Fruit fly (Drosophila melanogaster) whole organism, prepupa: ENCODE measurements around the gene Trx2.

Experiments
- CG10631 ChIP-seq: fragments of 200-800 bp; sonication (Bioruptor generic); optimal IDR thresholded peaks from 2 replicates; lab custom pipeline; 2016; ENCODE audit warnings: missing biosample characterization, missing genetic modification characterization
- CG11294 ChIP-seq: fragments of 200-800 bp; sonication (Bioruptor generic); IDR thresholded peaks from 2 replicates; pipeline ENCODE4 v1.3.6; 2022; ENCODE audit warnings: missing biosample characterization, missing genetic modification characterization
- CG16779 ChIP-seq: fragments of 200-800 bp; sonication (Bioruptor generic); optimal IDR thresholded peaks from 3 replicates; lab custom pipeline; 2017; ENCODE audit warnings: missing biosample characterization, mild to moderate bottlenecking, missing genetic modification characterization
- CG3032 ChIP-seq: fragments of 200-800 bp; optimal IDR thresholded peaks from 2 replicates; lab custom pipeline; 2019; ENCODE audit warnings: missing biosample characterization, mild to moderate bottlenecking, missing genetic modification characterization, moderate library complexity
- CG8319 ChIP-seq: fragments of 200-800 bp; sonication (Bioruptor generic); optimal IDR thresholded peaks from 3 replicates; lab custom pipeline; 2016; ENCODE audit warnings: missing biosample characterization, missing genetic modification characterization
- OdsH ChIP-seq: fragments of 200-800 bp; sonication (Bioruptor generic); optimal IDR thresholded peaks from 3 replicates; lab custom pipeline; 2016; ENCODE audit warnings: missing biosample characterization, missing genetic modification characterization
- Sox102F ChIP-seq: fragments of 200-800 bp; sonication (Bioruptor generic); optimal IDR thresholded peaks from 2 replicates; lab custom pipeline; 2016; ENCODE audit warnings: missing biosample characterization, mild to moderate bottlenecking, missing genetic modification characterization
- eg ChIP-seq: fragments of 200-800 bp; sonication (Bioruptor generic); IDR thresholded peaks from 3 replicates; pipeline ENCODE4 v1.3.6; 2022; ENCODE audit warnings: missing biosample characterization, missing genetic modification characterization
- fkh ChIP-seq: fragments of 200-800 bp; sonication (Bioruptor generic); optimal IDR thresholded peaks from 3 replicates; lab custom pipeline; 2017; ENCODE audit warnings: missing biosample characterization, mild to moderate bottlenecking, missing genetic modification characterization, moderate library complexity
- salr ChIP-seq, 2 experiments: fragments of 200-800 bp; sonication (Bioruptor generic); optimal IDR thresholded peaks; 3 replicates each; lab custom pipeline; 2016 to 2018; ENCODE audit warnings: missing biosample characterization in 2 of 2, missing genetic modification characterization in 2 of 2, mild to moderate bottlenecking in 1 of 2

dm6 chr2L:9566656-9567055 is 46.3 kb upstream of the Trx2 start, which contains the start of gene jp:
- no peak for TF ChIP-seq CG8319 (GFP tag; lab: Kevin White, UChicago)
- no peak for TF ChIP-seq CG10631 (GFP tag; lab: Kevin White, UChicago)
- TF ChIP-seq CG16779 (tag; lab: Kevin White, UChicago), result no peak
- no peak for TF ChIP-seq Sox102F
- TF ChIP-seq eg, result no peak
- no peak for TF ChIP-seq fkh
- TF ChIP-seq salr (GFP tag; optimal IDR thresholded peaks at IDR 0.05; lab: Kevin White, UChicago), result no peak
- no peak for TF ChIP-seq CG11294 (GFP tag; lab: Robert Waterston, UW)
- no peak for TF ChIP-seq CG3032 (tag; lab: Kevin White, UChicago)
- TF ChIP-seq OdsH (GFP tag; lab: Kevin White, UChicago), result no peak
